Worm (Caenorhabditis elegans): Measurements from ENCODE around the gene T24E12.12.

DNA sequence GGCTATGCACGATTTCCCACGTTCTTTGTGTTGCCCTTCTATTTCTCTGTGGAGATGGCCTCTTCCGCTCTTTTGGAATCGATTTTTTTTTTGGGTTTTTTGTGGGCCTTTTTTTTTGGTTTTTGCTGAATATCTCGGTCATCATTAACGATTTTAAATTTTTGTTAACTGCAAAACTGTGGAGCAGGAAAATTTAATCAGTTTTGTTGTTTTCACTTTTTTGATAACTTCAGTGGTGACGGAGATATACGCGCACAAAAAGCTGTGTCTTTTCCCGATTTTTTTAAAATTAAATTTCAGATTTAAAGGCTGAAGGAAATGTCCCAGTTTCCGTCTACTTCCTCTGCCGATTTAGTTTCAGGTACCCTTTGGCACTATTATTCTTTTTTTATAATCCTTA, 26.2 kb downstream of the T24E12.12 start, which contains the start of gene T24E12.1:
- no peak for TF ChIP-seq eor-1 (tag; optimal IDR thresholded peaks at IDR 0.05)
- TF ChIP-seq daf-12 (tag; optimal IDR thresholded peaks at IDR 0.05) = no peak
- no peak for TF ChIP-seq R02D3.7 (tag; optimal IDR thresholded peaks at IDR 0.05)
- no peak for TF ChIP-seq ama-1 (optimal IDR thresholded peaks at IDR 0.05)
- TF ChIP-seq elt-2 (tag; optimal IDR thresholded peaks at IDR 0.05) = no peak
- TF ChIP-seq nhr-25 (tag; optimal IDR thresholded peaks at IDR 0.05) = no peak
- no peak for TF ChIP-seq lin-15B (tag; optimal IDR thresholded peaks at IDR 0.05)
- TF ChIP-seq egl-27 (tag; optimal IDR thresholded peaks at IDR 0.05) = no peak
- no peak for TF ChIP-seq nhr-76 (tag; optimal IDR thresholded peaks at IDR 0.05)
- no peak for TF ChIP-seq ztf-11 (tag; optimal IDR thresholded peaks at IDR 0.05)
- no peak for TF ChIP-seq nfya-1 (tag; optimal IDR thresholded peaks at IDR 0.05; ENCODE audit: insufficient read depth)
- no peak for TF ChIP-seq nhr-11 (tag; optimal IDR thresholded peaks at IDR 0.05)
- no peak for TF ChIP-seq nhr-237 (tag; optimal IDR thresholded peaks at IDR 0.05)
